Worm (Caenorhabditis elegans) whole organism, mixed stage, embryonic: ENCODE results near the gene clec-22.

ENCODE experiments used
- snpc-4 ChIP-seq: fragments of 150-350 bp; optimal IDR thresholded peaks from 2 replicates; lab custom pipeline; 2014; ENCODE audit warnings: missing biosample characterization, missing genetic modification characterization
- sptf-1 ChIP-seq: sonication (generic microtip); optimal IDR thresholded peaks from 2 replicates; lab custom pipeline; 2017; ENCODE audit warnings: mild to moderate bottlenecking, missing genetic modification characterization, moderate library complexity, missing compliant biosample characterization
- unc-39 ChIP-seq: fragments of 150-350 bp; optimal IDR thresholded peaks from 2 replicates; lab custom pipeline; 2014; ENCODE audit warnings: missing biosample characterization, missing genetic modification characterization

DNA sequence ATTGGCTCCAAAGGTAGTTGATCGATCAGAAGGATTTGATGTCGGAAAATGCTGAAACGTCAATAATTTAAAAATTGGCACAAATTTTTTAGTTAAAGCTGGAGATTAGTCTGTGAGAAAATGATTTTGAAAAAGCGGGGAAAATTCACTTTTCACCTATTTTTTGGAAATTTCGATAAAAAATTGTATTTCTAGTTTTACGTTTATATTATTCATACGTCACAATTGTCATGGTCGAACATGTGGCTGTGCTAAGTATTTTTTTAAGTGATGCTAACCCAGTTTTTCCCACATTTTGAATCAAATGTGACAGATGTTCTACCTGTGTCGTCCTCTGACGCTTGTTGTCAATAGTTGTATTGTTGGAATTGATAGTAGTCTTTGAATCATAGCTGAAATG, 21.3 kb downstream of the clec-22 start:
- TF ChIP-seq sptf-1 = no peak
- TF ChIP-seq snpc-4 (tag; lab: Kevin White, UChicago) = no peak
- TF ChIP-seq unc-39 (tag; lab: Kevin White, UChicago) = no peak
